Worm (Caenorhabditis elegans): Measurements from ENCODE around the gene gpa-13.

- TF ChIP-seq hnd-1 (tag; optimal IDR thresholded peaks at IDR 0.05) (no peak), flt-1 (GFP tag; IDR thresholded peaks at IDR 0.05) (no peak), hmbx-1 (tag; optimal IDR thresholded peaks at IDR 0.05) (no peak), ama-1 (optimal IDR thresholded peaks at IDR 0.05) (no peak)
These were observed 40.5 kb upstream of the gpa-13 start, which contains the start of gene ugt-4 for ce11 chrV:12795196-12795595.
